Fruit fly (Drosophila melanogaster): Measurements from ENCODE around the gene CG14445.
A peak's percentile ranks its signal among the peaks of the same experiment; 100 is the strongest.

Gene CG14445

dm6 chrX:6263614-6264130 is 26.6 kb downstream of the CG14445 start:
- TF ChIP-seq D19A (tag; optimal IDR thresholded peaks at IDR 0.05) (peak; percentile 77), Dad (GFP tag; optimal IDR thresholded peaks at IDR 0.05) (no peak), pum (GFP tag; optimal IDR thresholded peaks at IDR 0.05) (peak; percentile 24), chinmo (GFP tag; IDR thresholded peaks at IDR 0.05; ENCODE audit: partially characterized antibody) (no peak), Hr78 (GFP tag; optimal IDR thresholded peaks at IDR 0.05) (peak in 1 of 2 experiments; percentile 64), HLH3B (GFP tag; IDR thresholded peaks at IDR 0.05) (peak; percentile 55), CG30403 (GFP tag; optimal IDR thresholded peaks at IDR 0.05) (peak; percentile 77), scrt (GFP tag; optimal IDR thresholded peaks at IDR 0.05) (peak; percentile 80), CG14667 (GFP tag; IDR thresholded peaks at IDR 0.05) (peak; percentile 34; the same call in 1 of the 2 replicates), CG11504 (tag; optimal IDR thresholded peaks at IDR 0.05) (peak; percentile 86), dan (GFP tag; IDR thresholded peaks at IDR 0.05) (no peak), Spps (tag; optimal IDR thresholded peaks at IDR 0.05) (peak; percentile 0), CG16779 (GFP tag; IDR thresholded peaks at IDR 0.05) (no peak), Sry-β (GFP tag; optimal IDR thresholded peaks at IDR 0.05) (no peak), cwo (GFP tag; optimal IDR thresholded peaks at IDR 0.05) (peak; percentile 80), al (GFP tag; IDR thresholded peaks at IDR 0.05) (peak; percentile 54; the same call in 1 of the 2 replicates), CG8281 (tag; optimal IDR thresholded peaks at IDR 0.05) (peak; percentile 46), CG1832 (GFP tag; optimal IDR thresholded peaks at IDR 0.05) (no peak), CG10543 (GFP tag; optimal IDR thresholded peaks at IDR 0.05) (peak; percentile 86), sens (GFP tag) (peak; percentile 91), CG7357 (GFP tag; IDR thresholded peaks at IDR 0.05) (peak; percentile 35; the same call in 1 of the 3 replicates), CG8388 (GFP tag; optimal IDR thresholded peaks at IDR 0.05) (peak; percentile 63), vvl (GFP tag; IDR thresholded peaks at IDR 0.05) (no peak; the same call in 1 of the 2 replicates), CG34422 (GFP tag; IDR thresholded peaks at IDR 0.05) (peak; percentile 45; the same call in 2 of the 3 replicates), CG30020 (tag; optimal IDR thresholded peaks at IDR 0.05) (peak; percentile 31), CG1529 (GFP tag; optimal IDR thresholded peaks at IDR 0.05) (peak; percentile 24), CG11560 (tag; IDR thresholded peaks at IDR 0.05) (0 out of 3 replicates have a peak, but pooled peaks have one; percentile 41), CG16863 (GFP tag; optimal IDR thresholded peaks at IDR 0.05) (peak; percentile 35), CG12155 (GFP tag; optimal IDR thresholded peaks at IDR 0.05) (peak; percentile 50), Mad (GFP tag; optimal IDR thresholded peaks at IDR 0.05) (peak; percentile 64), GATAe (GFP tag; conservative IDR thresholded peaks at IDR 0.05) (no peak), ham (GFP tag; IDR thresholded peaks at IDR 0.05) (no peak), CG8290 (GFP tag; optimal IDR thresholded peaks at IDR 0.05) (no peak), CG8290 (tag; optimal IDR thresholded peaks at IDR 0.05) (peak in 1 of 2 experiments; percentile 64), sob (GFP tag; IDR thresholded peaks at IDR 0.05) (peak; percentile 64), nau (GFP tag; optimal IDR thresholded peaks at IDR 0.05) (peak; percentile 85), CG6854 (GFP tag; optimal IDR thresholded peaks at IDR 0.05) (peak; percentile 83), CG11695 (GFP tag; IDR thresholded peaks at IDR 0.05) (peak; percentile 78), CG6791 (GFP tag; IDR thresholded peaks at IDR 0.05; ENCODE audit: partially characterized antibody) (no peak), lov (optimal IDR thresholded peaks at IDR 0.05) (no peak), lov (GFP tag; IDR thresholded peaks at IDR 0.05) (no peak), CG1602 (GFP tag; optimal IDR thresholded peaks at IDR 0.05) (peak; percentile 16), Xbp1 (GFP tag; optimal IDR thresholded peaks at IDR 0.05) (peak; percentile 60), hbn (GFP tag; IDR thresholded peaks at IDR 0.05; ENCODE audit: partially characterized antibody) (no peak), YL-1 (GFP tag; optimal IDR thresholded peaks at IDR 0.05) (peak; percentile 43), Atf6 (GFP tag; IDR thresholded peaks at IDR 0.05) (peak; percentile 84), sc (optimal IDR thresholded peaks at IDR 0.05) (no peak), sc (GFP tag; optimal IDR thresholded peaks at IDR 0.05) (peak; percentile 41), Sin3A (optimal IDR thresholded peaks at IDR 0.05) (no peak), knrl (GFP tag; IDR thresholded peaks at IDR 0.05; ENCODE audit: partially characterized antibody) (no peak), sisA (GFP tag; IDR thresholded peaks at IDR 0.05) (peak; percentile 61)

All from whole organism, embryonic.